Worm (Caenorhabditis elegans): ENCODE data around the gene daf-22.

DNA sequence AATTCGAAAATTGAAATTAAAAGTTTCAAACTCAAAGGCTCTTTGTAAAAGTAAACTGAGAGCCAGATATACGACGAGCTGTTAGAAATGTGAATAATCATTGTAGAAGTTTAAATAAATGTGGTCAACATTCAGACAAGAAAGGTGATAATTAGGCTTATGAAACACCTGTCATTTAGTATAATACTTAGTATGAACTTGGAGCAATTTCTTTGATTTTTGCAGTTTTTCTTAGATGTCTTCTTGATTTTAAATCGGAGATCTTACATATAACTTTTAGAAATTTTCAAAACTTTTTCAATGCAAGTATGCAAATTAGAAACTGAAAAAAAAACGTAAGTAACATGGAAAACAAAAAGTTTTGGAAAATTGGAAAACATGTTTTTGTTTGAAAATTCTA lies 19.1 kb downstream of the daf-22 start, which contains the start of gene sre-30:
- no peak for TF ChIP-seq hlh-30 (tag; optimal IDR thresholded peaks at IDR 0.05; ENCODE audit: insufficient read depth)
- TF ChIP-seq nhr-48 (tag; optimal IDR thresholded peaks at IDR 0.05), result no peak
- TF ChIP-seq nhr-237 (tag; optimal IDR thresholded peaks at IDR 0.05), result no peak
- TF ChIP-seq zag-1 (tag; optimal IDR thresholded peaks at IDR 0.05), result no peak
- TF ChIP-seq F44E2.7 (GFP tag; IDR thresholded peaks at IDR 0.05), result no peak
- no peak for TF ChIP-seq dpl-1 (GFP tag; optimal IDR thresholded peaks at IDR 0.05)
- no peak for TF ChIP-seq unc-130 (GFP tag; optimal IDR thresholded peaks at IDR 0.05)

All from whole organism, L4 larva.